Worm (Caenorhabditis elegans) whole organism, midembryonic: ENCODE results near the gene C46F11.4.

Experiments used
- T22C8.4 ChIP-seq: fragments of 200-800 bp; sonication (Bioruptor generic); IDR thresholded peaks from 2 replicates; pipeline ENCODE4 v1.3.6; 2022; ENCODE audit warnings: missing genetic modification characterization, missing compliant biosample characterization
- cog-1 ChIP-seq: sonication (generic microtip); optimal IDR thresholded peaks from 2 replicates; lab custom pipeline; 2016; ENCODE audit warnings: missing genetic modification characterization, missing compliant biosample characterization
- flt-1 ChIP-seq: fragments of 200-800 bp; sonication (Bioruptor generic); IDR thresholded peaks from 2 replicates; pipeline ENCODE4 v1.3.6; 2022; ENCODE audit warnings: missing genetic modification characterization, missing compliant biosample characterization
- klf-2 ChIP-seq: fragments of 200-800 bp; sonication (Bioruptor generic); conservative IDR thresholded peaks from 2 replicates; pipeline ENCODE4 v1.3.6; 2022; ENCODE audit warnings: missing genetic modification reagents, missing genetic modification characterization, missing compliant biosample characterization
- med-1 ChIP-seq: sonication (generic microtip); optimal IDR thresholded peaks from 2 replicates; lab custom pipeline; 2017; ENCODE audit warnings: missing genetic modification characterization, mild to moderate bottlenecking, missing compliant biosample characterization, antibody characterized with exemption, missing genetic modification reagents; ENCODE audit not compliant: insufficient read depth
- ref-1 ChIP-seq: fragments of 200-800 bp; sonication (Bioruptor generic); conservative IDR thresholded peaks from 2 replicates; pipeline ENCODE4 v1.3.6; 2022; ENCODE audit warnings: missing genetic modification reagents, missing genetic modification characterization, missing compliant biosample characterization
- tab-1 ChIP-seq: fragments of 200-800 bp; sonication (Bioruptor generic); IDR thresholded peaks from 2 replicates; pipeline ENCODE4 v1.3.6; 2022; ENCODE audit warnings: missing genetic modification characterization, missing compliant biosample characterization
- ztf-23 ChIP-seq: fragments of 200-800 bp; sonication (Bioruptor generic); IDR thresholded peaks from 2 replicates; pipeline ENCODE4 v1.3.6; 2022; ENCODE audit warnings: missing genetic modification reagents, missing genetic modification characterization, missing compliant biosample characterization
- ztf-29 ChIP-seq: fragments of 200-800 bp; sonication (Bioruptor generic); IDR thresholded peaks from 2 replicates; pipeline ENCODE4 v1.3.6; 2022; ENCODE audit warnings: missing genetic modification reagents, missing genetic modification characterization, missing compliant biosample characterization

C46F11.4 gene

DNA sequence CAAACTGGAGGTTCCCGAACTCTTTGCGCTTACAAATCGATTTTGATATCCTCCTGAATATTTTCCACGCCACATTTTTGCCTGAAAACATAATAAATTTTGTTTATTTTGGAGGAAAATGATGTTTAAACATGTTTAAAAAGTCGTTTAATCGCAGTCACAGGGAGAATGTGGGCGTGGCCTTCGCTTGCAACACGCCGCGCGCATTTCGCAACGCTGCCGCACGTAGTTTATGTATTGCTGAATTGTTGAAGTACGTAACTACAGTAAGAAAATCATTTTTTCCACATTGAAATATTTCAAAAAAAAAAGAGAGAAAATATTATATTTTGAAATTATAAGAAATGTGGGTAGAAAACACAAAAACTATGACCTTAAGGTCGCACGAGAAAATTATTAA, at the start of gene C46F11.4:
TSS of gene C46F11.4 (minus strand) at position 81 of the 400 bp plus-strand sequence.
- TF ChIP-seq flt-1 (GFP tag; lab: Robert Waterston, UW) (peak; percentile 93), klf-2 (peak; percentile 89), T22C8.4 (GFP tag; lab: Robert Waterston, UW) (peak; percentile 84), cog-1 (peak; percentile 79), med-1 (peak; percentile 97), ztf-29 (GFP tag; lab: Robert Waterston, UW) (peak; percentile 86), tab-1 (peak; percentile 94), ztf-23 (GFP tag; lab: Robert Waterston, UW) (peak; percentile 94), ref-1 (peak; percentile 65; the same call in 1 of the 2 replicates)

DNA sequence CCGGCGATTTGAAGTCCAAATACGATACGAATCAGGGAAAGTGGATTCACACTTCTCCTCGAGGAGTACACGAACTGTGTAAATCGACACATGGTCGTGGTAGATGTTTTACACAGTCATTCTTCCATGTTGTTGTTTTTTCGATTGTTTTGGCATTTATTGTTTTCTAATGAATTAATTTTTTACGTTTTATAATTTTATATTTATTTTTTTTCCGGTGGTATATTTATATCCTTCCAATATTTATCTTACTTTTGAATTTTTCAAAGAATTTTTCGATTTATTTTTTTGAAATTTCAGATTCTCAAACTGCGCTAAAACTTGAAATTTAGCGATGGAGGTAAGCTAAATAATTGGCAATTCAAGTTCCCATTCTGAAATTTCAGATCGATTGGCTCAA, 49.1 kb upstream of the C46F11.4 start, which contains the start of gene nrde-1:
TSS of gene nrde-1 (plus strand) at position 301 of the 400 bp plus-strand sequence.
- TF ChIP-seq flt-1 (GFP tag; lab: Robert Waterston, UW) (no peak), tab-1 (no peak), med-1 (no peak), ref-1 (no peak), ztf-23 (GFP tag; lab: Robert Waterston, UW) (no peak), klf-2 (no peak)

DNA sequence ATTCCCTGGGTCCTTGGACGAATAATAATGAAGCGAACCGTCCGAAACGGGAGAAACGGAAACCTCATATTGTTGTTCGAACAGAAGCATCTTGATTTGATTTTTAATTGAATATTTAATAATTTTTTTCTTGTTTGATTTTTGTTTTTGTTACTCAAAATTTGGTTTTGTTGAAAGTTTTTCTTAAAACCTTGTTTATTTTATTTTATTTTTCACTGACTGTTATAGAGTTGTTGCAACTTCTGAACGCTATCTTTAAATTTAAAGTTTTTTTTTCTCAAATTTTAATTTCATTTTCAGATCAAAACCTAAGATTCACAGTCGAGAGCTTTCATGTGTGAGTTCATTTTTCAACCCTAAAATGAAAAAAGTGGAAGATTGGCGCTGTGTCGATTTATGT, 44.9 kb upstream of the C46F11.4 start, which contains the start of gene alkb-8:
TSS of gene alkb-8 (plus strand) at position 301 of the 400 bp plus-strand sequence.
- TF ChIP-seq med-1 (no peak), tab-1 (no peak), ztf-23 (GFP tag; lab: Robert Waterston, UW) (no peak), ref-1 (no peak), cog-1 (no peak), flt-1 (GFP tag; lab: Robert Waterston, UW) (no peak)

DNA sequence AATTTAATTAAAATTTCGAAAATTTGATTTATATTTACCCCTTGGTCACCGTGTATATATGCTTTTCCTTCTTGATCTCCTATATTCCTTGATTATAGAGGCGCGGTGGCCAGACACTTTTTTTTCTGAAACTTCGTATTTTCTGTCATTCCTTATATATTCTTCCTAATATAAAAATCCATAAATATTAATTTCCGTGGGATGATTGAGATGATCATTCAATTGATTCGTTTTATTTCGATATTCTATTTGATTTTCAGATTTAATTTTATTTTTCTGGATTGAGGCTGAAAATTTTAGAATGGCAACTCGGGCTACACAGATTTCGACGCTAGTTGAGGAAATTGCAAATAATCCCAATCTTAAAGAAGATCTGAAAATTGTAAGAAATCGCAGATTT, 42.5 kb upstream of the C46F11.4 start, which contains the start of gene dph-1:
TSS of gene dph-1 (plus strand) at position 301 of the 400 bp plus-strand sequence.
- TF ChIP-seq ztf-29 (GFP tag; lab: Robert Waterston, UW) (no peak), cog-1 (no peak), ref-1 (no peak), T22C8.4 (GFP tag; lab: Robert Waterston, UW) (no peak), tab-1 (no peak), flt-1 (GFP tag; lab: Robert Waterston, UW) (no peak), ztf-23 (GFP tag; lab: Robert Waterston, UW) (no peak), med-1 (no peak), klf-2 (no peak)

DNA sequence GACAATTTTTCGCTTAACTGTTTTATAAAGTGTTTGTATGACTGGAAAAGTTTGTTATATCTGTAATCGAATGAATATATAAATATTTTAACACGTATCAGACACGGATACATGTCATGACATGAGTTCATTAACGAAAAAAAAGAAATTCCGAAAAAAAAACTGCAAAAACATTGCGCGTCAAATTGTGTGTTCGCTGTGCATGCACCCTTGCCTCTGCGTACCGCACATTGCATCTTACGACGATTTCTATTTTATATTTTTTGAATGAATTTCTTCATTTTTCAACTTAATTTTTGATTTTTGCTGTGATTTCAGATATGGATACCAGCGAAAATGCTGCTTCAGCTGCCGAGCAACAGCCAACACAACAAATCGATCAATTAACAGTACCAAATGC, 40.9 kb upstream of the C46F11.4 start, which contains the start of gene wdr-5.1:
TSS of gene wdr-5.1 (plus strand) at position 319 of the 400 bp plus-strand sequence.
- TF ChIP-seq ztf-23 (GFP tag; lab: Robert Waterston, UW) (no peak), cog-1 (no peak), klf-2 (no peak), ref-1 (no peak), flt-1 (GFP tag; lab: Robert Waterston, UW) (no peak), T22C8.4 (GFP tag; lab: Robert Waterston, UW) (no peak), ztf-29 (GFP tag; lab: Robert Waterston, UW) (no peak), med-1 (no peak), tab-1 (no peak)

- TF ChIP-seq T22C8.4 (GFP tag; lab: Robert Waterston, UW), result no peak
- TF ChIP-seq ref-1, result no peak
- no peak for TF ChIP-seq med-1
- no peak for TF ChIP-seq cog-1
- TF ChIP-seq klf-2, result no peak
- no peak for TF ChIP-seq flt-1 (GFP tag; lab: Robert Waterston, UW)
- TF ChIP-seq tab-1, result no peak
- no peak for TF ChIP-seq ztf-23 (GFP tag; lab: Robert Waterston, UW)
- TF ChIP-seq ztf-29 (GFP tag; lab: Robert Waterston, UW), result no peak
These were observed 39.3 kb upstream of the C46F11.4 start, which contains the start of gene C14B1.3 for ce11 chrIII:3703397-3703796. TSS of gene C14B1.3 (plus strand) at chrIII:3703564.

DNA sequence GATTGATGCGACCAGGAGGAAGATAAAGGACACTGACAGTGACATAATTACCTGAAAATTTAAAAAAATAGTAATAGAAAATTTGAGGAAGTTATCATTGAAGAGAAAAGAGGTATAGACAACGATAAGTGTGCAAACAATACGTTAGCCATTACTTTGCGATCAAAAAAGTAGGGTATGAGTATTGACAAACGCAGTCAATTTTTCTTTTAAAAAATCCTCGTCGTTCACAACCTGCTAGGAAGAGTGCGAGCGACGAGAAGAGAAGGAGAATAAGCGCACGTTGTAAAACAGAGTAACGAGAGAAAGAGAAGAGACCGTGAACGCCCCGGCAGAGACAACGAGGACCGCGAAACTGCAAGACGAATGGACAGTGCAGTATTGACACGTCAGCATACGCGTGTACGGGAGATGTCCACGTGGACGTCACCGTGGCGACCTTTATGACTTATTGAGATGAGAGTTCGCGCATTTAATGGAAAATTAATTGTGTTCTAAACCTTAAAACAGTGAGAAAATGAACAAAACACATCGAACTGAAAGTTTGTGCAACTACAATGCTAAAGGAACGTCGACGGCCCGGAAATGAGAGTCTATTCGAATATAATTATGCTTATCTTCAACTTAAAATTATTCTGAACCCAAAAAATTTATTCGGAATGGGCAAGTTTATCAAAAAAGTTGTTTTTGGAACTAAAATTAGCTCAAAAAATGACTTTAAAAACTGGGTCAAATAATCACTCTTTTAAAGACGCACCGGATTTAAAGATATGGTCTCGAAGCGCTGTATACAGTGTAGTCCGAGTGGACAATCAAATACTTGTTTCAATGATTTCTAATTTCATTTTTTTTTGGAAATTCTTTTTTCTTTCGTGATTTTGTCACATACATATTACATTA, 37.6 kb upstream of the C46F11.4 start, which contains the start of the genes pdi-1 and C14B1.2:
TSS of gene pdi-1 (minus strand) at position 51 of the 900 bp plus-strand sequence.
TSS of gene C14B1.2 (plus strand) at position 850 of the 900 bp plus-strand sequence.
- 0 out of 2 replicates have a peak, but pooled peaks have one; percentile 20 for TF ChIP-seq ztf-29 (GFP tag; lab: Robert Waterston, UW)
- no peak for TF ChIP-seq klf-2

ce11 chrIII:3699275-3699674, 35.2 kb upstream of the C46F11.4 start, which contains the start of gene cyn-9:
TSS of gene cyn-9 (minus strand) at chrIII:3699640.
- TF ChIP-seq tab-1, result no peak
- TF ChIP-seq cog-1, result no peak
- no peak for TF ChIP-seq flt-1 (GFP tag; lab: Robert Waterston, UW)
- no peak for TF ChIP-seq klf-2
- TF ChIP-seq med-1, result no peak
- no peak for TF ChIP-seq ref-1
- TF ChIP-seq ztf-23 (GFP tag; lab: Robert Waterston, UW), result no peak
- no peak for TF ChIP-seq T22C8.4 (GFP tag; lab: Robert Waterston, UW)
- no peak for TF ChIP-seq ztf-29 (GFP tag; lab: Robert Waterston, UW)

- no peak for TF ChIP-seq med-1
- TF ChIP-seq ztf-23 (GFP tag; lab: Robert Waterston, UW), result no peak
- no peak for TF ChIP-seq flt-1 (GFP tag; lab: Robert Waterston, UW)
- no peak for TF ChIP-seq ztf-29 (GFP tag; lab: Robert Waterston, UW)
- no peak for TF ChIP-seq tab-1
- TF ChIP-seq T22C8.4 (GFP tag; lab: Robert Waterston, UW), result no peak
- TF ChIP-seq klf-2, result no peak
- TF ChIP-seq ref-1, result no peak
- TF ChIP-seq cog-1, result no peak
These were observed 34.3 kb upstream of the C46F11.4 start for ce11 chrIII:3698366-3698765.

DNA sequence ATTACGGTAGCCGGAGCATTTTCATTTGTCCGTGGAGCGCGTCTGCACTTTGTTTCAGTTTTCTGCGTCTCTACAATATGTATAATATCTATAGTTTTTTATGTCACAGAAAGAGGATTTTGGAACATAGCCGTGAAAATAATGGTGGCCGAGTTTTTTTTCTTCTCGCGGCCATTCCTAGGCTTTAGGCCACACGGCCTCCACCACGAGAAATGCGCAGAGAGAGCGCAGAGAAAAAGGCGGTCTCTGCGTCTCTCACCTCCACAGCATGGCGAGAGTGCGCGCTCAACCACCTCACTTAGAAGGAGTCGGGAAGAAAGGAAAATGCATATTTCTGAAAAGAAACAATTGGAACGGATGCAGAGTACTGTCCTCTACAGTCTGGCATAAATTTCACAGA, 31.3 kb upstream of the C46F11.4 start:
- peak; percentile 81 for TF ChIP-seq ztf-23 (GFP tag; lab: Robert Waterston, UW)
- peak; percentile 54; the same call in 1 of the 2 replicates for TF ChIP-seq klf-2
- TF ChIP-seq ref-1, result 0 out of 2 replicates have a peak, but pooled peaks have one; percentile 15
